Fruit fly (Drosophila melanogaster) whole organism, prepupa: ENCODE measurements around the gene Rac2.

Experiments
- CG10669 ChIP-seq: fragments of 200-800 bp; sonication (Bioruptor generic); optimal IDR thresholded peaks from 3 replicates; lab custom pipeline; 2018; ENCODE audit warnings: missing biosample characterization, mild to moderate bottlenecking, missing genetic modification characterization, moderate library complexity
- CG15336 ChIP-seq: fragments of 200-800 bp; sonication (Bioruptor generic); IDR thresholded peaks from 2 replicates; pipeline ENCODE4 v1.3.6; 2022; ENCODE audit warnings: missing biosample characterization, missing genetic modification characterization
- CG3919 ChIP-seq: fragments of 200-800 bp; sonication (Bioruptor generic); optimal IDR thresholded peaks from 3 replicates; lab custom pipeline; 2016; ENCODE audit warnings: missing biosample characterization, missing genetic modification characterization
- CG4318 ChIP-seq: fragments of 200-800 bp; sonication (Bioruptor generic); optimal IDR thresholded peaks from 3 replicates; lab custom pipeline; 2017; ENCODE audit warnings: missing biosample characterization, mild to moderate bottlenecking, missing genetic modification characterization
- CG6163 ChIP-seq: fragments of 200-800 bp; sonication (Bioruptor generic); IDR thresholded peaks from 3 replicates; pipeline ENCODE4 v1.3.6; 2022; ENCODE audit warnings: missing biosample characterization, missing genetic modification characterization
- CG8319 ChIP-seq: fragments of 200-800 bp; sonication (Bioruptor generic); optimal IDR thresholded peaks from 3 replicates; lab custom pipeline; 2016; ENCODE audit warnings: missing biosample characterization, missing genetic modification characterization
- Gug ChIP-seq: fragments of 200-800 bp; sonication (Bioruptor generic); IDR thresholded peaks from 2 replicates; pipeline ENCODE4 v1.3.6; 2022; ENCODE audit warnings: missing biosample characterization, missing genetic modification characterization
- OdsH ChIP-seq: fragments of 200-800 bp; sonication (Bioruptor generic); optimal IDR thresholded peaks from 3 replicates; lab custom pipeline; 2016; ENCODE audit warnings: missing biosample characterization, missing genetic modification characterization
- fkh ChIP-seq: fragments of 200-800 bp; sonication (Bioruptor generic); optimal IDR thresholded peaks from 3 replicates; lab custom pipeline; 2017; ENCODE audit warnings: missing biosample characterization, mild to moderate bottlenecking, missing genetic modification characterization, moderate library complexity
- lz ChIP-seq: fragments of 200-800 bp; sonication (Bioruptor generic); optimal IDR thresholded peaks from 3 replicates; lab custom pipeline; 2016; ENCODE audit warnings: missing biosample characterization, missing genetic modification characterization
- net ChIP-seq: fragments of 200-800 bp; sonication (Bioruptor generic); optimal IDR thresholded peaks from 3 replicates; lab custom pipeline; 2016; ENCODE audit warnings: missing biosample characterization, missing genetic modification characterization
- ss ChIP-seq, 2 experiments: fragments of 200-800 bp; sonication (Bioruptor generic); optimal IDR thresholded peaks; 2 replicates in 1 of 2; 3 replicates in 1 of 2; lab custom pipeline; 2017 to 2018; ENCODE audit warnings: mild to moderate bottlenecking in 2 of 2, missing biosample characterization in 2 of 2, missing genetic modification characterization in 2 of 2, moderate library complexity in 1 of 2

- TF ChIP-seq CG10669 = no peak
- TF ChIP-seq fkh (GFP tag; lab: Kevin White, UChicago) = no peak
- TF ChIP-seq CG8319 (GFP tag; lab: Kevin White, UChicago) = no peak
- no peak for TF ChIP-seq CG4318 (GFP tag; lab: Kevin White, UChicago)
- no peak for TF ChIP-seq ss (GFP tag; optimal IDR thresholded peaks at IDR 0.05; lab: Kevin White, UChicago)
- no peak for TF ChIP-seq CG15336
- TF ChIP-seq CG3919 = no peak
- TF ChIP-seq OdsH = no peak
- no peak for TF ChIP-seq Gug (GFP tag; lab: Robert Waterston, UW)
- no peak for TF ChIP-seq net (GFP tag; lab: Kevin White, UChicago)
- no peak for TF ChIP-seq lz (GFP tag; lab: Kevin White, UChicago)
- no peak for TF ChIP-seq CG6163 (GFP tag; lab: Robert Waterston, UW)
Measured at dm6 chr3L:7432811-7433324, 2.1 kb downstream of the Rac2 start.
